Worm (Caenorhabditis elegans) whole organism, young adult: ENCODE results near the gene C42D8.9.

ENCODE experiments used
- hrde-1 ChIP-seq: sonication (generic microtip); optimal IDR thresholded peaks from 2 replicates; lab custom pipeline; 2016; ENCODE audit warnings: missing genetic modification characterization, mild to moderate bottlenecking, missing compliant biosample characterization, moderate library complexity, missing genotype, missing genetic modification reagents, borderline replicate concordance
- ztf-26 ChIP-seq: sonication (generic microtip); optimal IDR thresholded peaks from 2 replicates; lab custom pipeline; 2017; ENCODE audit warnings: missing genetic modification characterization, missing compliant biosample characterization

DNA sequence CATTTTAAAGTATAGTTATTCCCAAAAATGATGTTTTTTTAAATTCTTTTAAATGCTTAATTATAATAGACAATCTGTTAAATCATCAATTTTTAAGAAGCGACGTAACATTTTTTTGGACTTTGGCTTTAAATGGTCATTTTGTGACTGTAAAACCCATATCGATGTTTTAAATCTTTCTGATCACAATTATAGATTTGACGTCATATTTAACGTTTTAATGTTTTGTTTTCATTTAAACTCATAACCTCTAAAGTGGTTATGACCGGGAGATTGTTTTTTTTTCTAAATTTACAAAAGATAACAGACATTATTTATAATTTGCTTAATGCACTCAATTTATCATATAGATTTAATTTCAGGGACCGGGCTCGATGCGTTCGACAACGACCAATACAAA lies 5.1 kb upstream of the C42D8.9 start:
- TF ChIP-seq ztf-26 (tag; lab: Kevin White, UChicago), result no peak
- no peak for TF ChIP-seq hrde-1
